Fruit fly (Drosophila melanogaster) whole organism, embryonic: Measurements from ENCODE around the gene srl.

Experiments used
- ATbp ChIP-seq: fragments of 200-800 bp; sonication (Bioruptor generic); optimal IDR thresholded peaks from 2 replicates; lab custom pipeline; 2017; ENCODE audit warnings: missing biosample characterization, mild to moderate bottlenecking, missing genetic modification characterization, missing genetic modification reagents
- CG10979 ChIP-seq: fragments of 200-800 bp; sonication (Bioruptor generic); optimal IDR thresholded peaks from 2 replicates; lab custom pipeline; 2018; ENCODE audit warnings: missing biosample characterization, mild to moderate bottlenecking, missing genetic modification characterization, moderate library complexity
- CG8478 ChIP-seq: fragments of >200 bp; optimal IDR thresholded peaks from 2 replicates; lab custom pipeline; 2018
- Lim3 ChIP-seq: fragments of 200-800 bp; sonication (Bioruptor generic); IDR thresholded peaks from 2 replicates; pipeline ENCODE4 v1.3.6; 2022; ENCODE audit warnings: missing biosample characterization, missing genetic modification characterization
- Max ChIP-seq: fragments of 200-800 bp; sonication (Bioruptor generic); optimal IDR thresholded peaks from 2 replicates; lab custom pipeline; 2016; ENCODE audit warnings: missing biosample characterization, mild to moderate bottlenecking, missing genetic modification characterization
- Nf-YA ChIP-seq: fragments of 200-800 bp; sonication (Bioruptor generic); IDR thresholded peaks from 2 replicates; pipeline ENCODE4 v1.3.6; 2022; ENCODE audit warnings: missing biosample characterization, missing genetic modification characterization
- Sry-β ChIP-seq: fragments of 200-800 bp; sonication (Bioruptor generic); optimal IDR thresholded peaks from 2 replicates; lab custom pipeline; 2018; ENCODE audit warnings: missing biosample characterization, mild to moderate bottlenecking, missing genetic modification characterization, moderate library complexity
- Ssrp ChIP-seq: fragments of 200-800 bp; sonication (Bioruptor generic); optimal IDR thresholded peaks from 2 replicates; lab custom pipeline; 2018; ENCODE audit warnings: missing biosample characterization, mild to moderate bottlenecking, missing genetic modification characterization, moderate library complexity
- ap ChIP-seq: fragments of 200-800 bp; sonication (Bioruptor generic); IDR thresholded peaks from 2 replicates; pipeline ENCODE4 v1.3.6; 2022; ENCODE audit warnings: missing biosample characterization, missing genetic modification characterization
- bsh ChIP-seq, 2 experiments: fragments of 200-800 bp; sonication (Bioruptor generic); optimal IDR thresholded peaks; 2 replicates each; lab custom pipeline; 2017 to 2018; ENCODE audit warnings: mild to moderate bottlenecking in 2 of 2, missing biosample characterization in 2 of 2, missing genetic modification characterization in 2 of 2, moderate library complexity in 1 of 2
- cas ChIP-seq: fragments of 200-800 bp; sonication (Bioruptor generic); IDR thresholded peaks from 2 replicates; pipeline ENCODE4 v1.3.6; 2022; ENCODE audit warnings: missing biosample characterization, missing genetic modification characterization

- TF ChIP-seq Ssrp = no peak
- no peak for TF ChIP-seq Lim3 (GFP tag; lab: Robert Waterston, UW)
- TF ChIP-seq Sry-β (GFP tag; lab: Kevin White, UChicago) = no peak
- no peak for TF ChIP-seq cas
- no peak for TF ChIP-seq CG10979 (tag; lab: Kevin White, UChicago)
- TF ChIP-seq bsh (GFP tag; optimal IDR thresholded peaks at IDR 0.05; lab: Kevin White, UChicago) = no peak
- TF ChIP-seq CG8478 (lab: Kevin White, UChicago) = no peak
- no peak for TF ChIP-seq ap
- no peak for TF ChIP-seq Max (GFP tag; lab: Kevin White, UChicago)
- no peak for TF ChIP-seq ATbp (GFP tag; lab: Kevin White, UChicago)
- no peak for TF ChIP-seq Nf-YA (GFP tag; lab: Robert Waterston, UW)
These were observed 23.4 kb upstream of the srl start for dm6 chr3R:4452345-4453044.
